Worm (Caenorhabditis elegans): ENCODE results near the gene F56D6.9.

DNA sequence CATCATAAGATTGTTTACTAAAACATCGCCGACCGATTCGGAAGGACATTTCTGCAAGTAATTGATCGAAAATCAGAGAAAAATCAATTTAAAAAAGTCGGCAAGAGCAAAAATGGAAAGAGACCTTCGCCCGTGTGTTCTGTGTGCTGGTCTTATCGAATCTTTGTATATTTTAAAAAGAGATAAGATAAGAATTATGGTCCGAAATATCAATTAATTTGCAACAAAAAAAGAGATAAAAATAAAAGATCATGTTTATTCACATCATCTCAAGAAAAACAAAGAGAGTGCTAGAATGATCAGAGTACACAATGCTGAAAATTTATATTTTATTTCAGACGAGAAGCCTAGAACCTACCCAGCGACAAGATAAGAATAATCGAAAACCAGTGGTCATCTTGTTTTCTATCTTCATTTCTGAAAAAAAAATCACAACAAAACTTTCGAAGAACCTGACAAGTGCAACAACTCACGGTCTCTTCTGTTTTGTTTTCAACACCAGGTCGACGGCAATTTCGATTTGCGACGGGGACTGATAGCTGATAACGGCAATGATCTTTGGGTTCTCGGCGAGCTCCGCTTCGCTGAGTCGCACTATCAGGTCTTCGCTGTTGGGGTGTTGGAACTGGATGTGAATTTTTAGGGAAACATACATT, 13.7 kb upstream of the F56D6.9 start, which contains the start of gene F37C4.6:
- TF ChIP-seq lin-39 (tag; optimal IDR thresholded peaks at IDR 0.05): no peak
- TF ChIP-seq ztf-4 (tag; optimal IDR thresholded peaks at IDR 0.05): no peak
- TF ChIP-seq pag-3 (tag; optimal IDR thresholded peaks at IDR 0.05; ENCODE audit: borderline replicate concordance, insufficient read depth): no peak
- TF ChIP-seq fkh-10 (GFP tag; optimal IDR thresholded peaks at IDR 0.05): no peak
- TF ChIP-seq nhr-12 (tag; optimal IDR thresholded peaks at IDR 0.05): no peak
- no peak for TF ChIP-seq jun-1 (tag; optimal IDR thresholded peaks at IDR 0.05)
- TF ChIP-seq lin-15B (tag; optimal IDR thresholded peaks at IDR 0.05): no peak
- TF ChIP-seq lir-3 (tag; optimal IDR thresholded peaks at IDR 0.05; ENCODE audit: poor library complexity): no peak
- no peak for TF ChIP-seq unc-130 (tag; optimal IDR thresholded peaks at IDR 0.05)
- TF ChIP-seq alr-1 (tag; optimal IDR thresholded peaks at IDR 0.05; ENCODE audit: borderline replicate concordance): no peak
- TF ChIP-seq ceh-82 (tag; optimal IDR thresholded peaks at IDR 0.05): no peak
- TF ChIP-seq nhr-90 (tag; optimal IDR thresholded peaks at IDR 0.05; ENCODE audit: poor library complexity): no peak
- no peak for TF ChIP-seq grh-1 (GFP tag; IDR thresholded peaks at IDR 0.05)

Data from whole organism, L1 larva.